Worm (Caenorhabditis elegans): ENCODE results near the gene Y48A6B.8.

- TF ChIP-seq zag-1 (tag; optimal IDR thresholded peaks at IDR 0.05) (no peak), ama-1 (optimal IDR thresholded peaks at IDR 0.05) (no peak), unc-55 (GFP tag; optimal IDR thresholded peaks at IDR 0.05) (no peak), blmp-1 (tag; optimal IDR thresholded peaks at IDR 0.05; ENCODE audit: insufficient read depth) (no peak), unc-62 (GFP tag; optimal IDR thresholded peaks at IDR 0.05) (no peak), nhr-6 (tag; optimal IDR thresholded peaks at IDR 0.05) (no peak), Y55F3AM.14 (GFP tag; optimal IDR thresholded peaks at IDR 0.05) (no peak), ZK546.5 (tag; optimal IDR thresholded peaks at IDR 0.05) (no peak), nhr-77 (tag; optimal IDR thresholded peaks at IDR 0.05) (no peak), nhr-237 (tag; optimal IDR thresholded peaks at IDR 0.05) (no peak), elt-3 (tag; optimal IDR thresholded peaks at IDR 0.05) (no peak), lin-13 (GFP tag; optimal IDR thresholded peaks at IDR 0.05) (no peak)
Measured at ce11 chrIII:11045196-11045595, 16.0 kb upstream of the Y48A6B.8 start.

All from whole organism, L2 larva.